Worm (Caenorhabditis elegans): ENCODE data around the gene snpc-1.3.

The snpc-1.3 gene

ce11 chrV:5412808-5413405 is 26.1 kb downstream of the snpc-1.3 start, which contains the start of gene F08F3.10 (continued):
- TF ChIP-seq ceh-88 (GFP tag; IDR thresholded peaks at IDR 0.05) (no peak), lin-39 (tag; optimal IDR thresholded peaks at IDR 0.05) (no peak), lir-3 (tag; optimal IDR thresholded peaks at IDR 0.05; ENCODE audit: poor library complexity) (no peak), ztf-4 (tag; optimal IDR thresholded peaks at IDR 0.05) (no peak), unc-86 (tag; optimal IDR thresholded peaks at IDR 0.05) (no peak), elt-3 (tag; optimal IDR thresholded peaks at IDR 0.05) (peak in 1 of 6 experiments; percentile 32), ceh-8 (GFP tag; optimal IDR thresholded peaks at IDR 0.05) (no peak), dpl-1 (GFP tag; optimal IDR thresholded peaks at IDR 0.05) (no peak), fkh-8 (tag; optimal IDR thresholded peaks at IDR 0.05) (no peak), fkh-4 (tag; optimal IDR thresholded peaks at IDR 0.05; ENCODE audit: borderline replicate concordance) (no peak), nhr-20 (tag; optimal IDR thresholded peaks at IDR 0.05) (peak; percentile 41), Y116A8C.19 (tag; optimal IDR thresholded peaks at IDR 0.05; ENCODE audit: borderline replicate concordance) (no peak), aha-1 (tag; optimal IDR thresholded peaks at IDR 0.05) (no peak), lin-35 (GFP tag; optimal IDR thresholded peaks at IDR 0.05) (peak in 1 of 2 experiments; percentile 13), rnt-1 (tag; optimal IDR thresholded peaks at IDR 0.05) (no peak), grh-1 (GFP tag; IDR thresholded peaks at IDR 0.05) (peak; percentile 27; the same call in 1 of the 2 replicates), fkh-10 (GFP tag; optimal IDR thresholded peaks at IDR 0.05) (no peak), hlh-17 (GFP tag; optimal IDR thresholded peaks at IDR 0.05; ENCODE audit: borderline replicate concordance) (no peak), nhr-85 (tag) (peak; percentile 79), C04F5.9 (tag; optimal IDR thresholded peaks at IDR 0.05) (no peak), F16B12.6 (tag; optimal IDR thresholded peaks at IDR 0.05) (no peak), nhr-11 (tag; optimal IDR thresholded peaks at IDR 0.05) (no peak), egl-27 (tag; optimal IDR thresholded peaks at IDR 0.05) (no peak), jun-1 (tag; optimal IDR thresholded peaks at IDR 0.05) (no peak), irx-1 (tag; optimal IDR thresholded peaks at IDR 0.05) (no peak), sup-37 (GFP tag; optimal IDR thresholded peaks at IDR 0.05) (no peak), ceh-90 (tag; optimal IDR thresholded peaks at IDR 0.05) (no peak), nhr-77 (tag; optimal IDR thresholded peaks at IDR 0.05) (no peak), pag-3 (tag; optimal IDR thresholded peaks at IDR 0.05; ENCODE audit: borderline replicate concordance, insufficient read depth) (no peak), ama-1 (optimal IDR thresholded peaks at IDR 0.05) (no peak), swsn-7 (tag; optimal IDR thresholded peaks at IDR 0.05) (no peak), mep-1 (tag; optimal IDR thresholded peaks at IDR 0.05) (no peak), nhr-12 (tag; optimal IDR thresholded peaks at IDR 0.05) (no peak), snpc-4 (tag; optimal IDR thresholded peaks at IDR 0.05) (no peak), sptf-1 (tag; optimal IDR thresholded peaks at IDR 0.05) (no peak), nhr-237 (tag; optimal IDR thresholded peaks at IDR 0.05) (no peak), ceh-63 (GFP tag; optimal IDR thresholded peaks at IDR 0.05) (no peak), nhr-47 (tag; optimal IDR thresholded peaks at IDR 0.05) (no peak), ceh-82 (tag; optimal IDR thresholded peaks at IDR 0.05) (no peak), ces-1 (GFP tag; optimal IDR thresholded peaks at IDR 0.05) (no peak), xbp-1 (tag; optimal IDR thresholded peaks at IDR 0.05) (no peak), aly-2 (tag; optimal IDR thresholded peaks at IDR 0.05) (no peak), C16A3.4 (tag; optimal IDR thresholded peaks at IDR 0.05) (no peak), mef-2 (tag; optimal IDR thresholded peaks at IDR 0.05) (no peak), lin-15B (tag; optimal IDR thresholded peaks at IDR 0.05) (no peak), unc-98 (GFP tag; IDR thresholded peaks at IDR 0.05) (no peak), pax-3 (tag; optimal IDR thresholded peaks at IDR 0.05) (no peak), hlh-4 (tag; optimal IDR thresholded peaks at IDR 0.05) (no peak), nhr-28 (tag; optimal IDR thresholded peaks at IDR 0.05) (no peak), nhr-76 (tag; optimal IDR thresholded peaks at IDR 0.05) (no peak), unc-130 (tag; optimal IDR thresholded peaks at IDR 0.05) (no peak)
